Worm (Caenorhabditis elegans) whole organism, L4 larva: ENCODE measurements around the gene taf-11.1.
A peak's percentile ranks its signal among the peaks of the same experiment; 100 is the strongest.
"Not testable (repeated sequence)": the region's sequence is repeated elsewhere in the genome, so short reads cannot be mapped to it uniquely, and the experiment has no call there.

Experiments used
- F10B5.3 ChIP-seq: sonication (generic microtip); optimal IDR thresholded peaks from 2 replicates; lab custom pipeline; 2016; ENCODE audit warnings: mild to moderate bottlenecking, missing genetic modification characterization, missing compliant biosample characterization
- F26F4.8 ChIP-seq: fragments of 200-800 bp; sonication (Bioruptor generic); conservative IDR thresholded peaks from 2 replicates; pipeline ENCODE4 v1.3.6; 2022; ENCODE audit warnings: missing genetic modification characterization, missing compliant biosample characterization
- F37D6.2 ChIP-seq: sonication (generic microtip); optimal IDR thresholded peaks from 2 replicates; lab custom pipeline; 2016; ENCODE audit warnings: mild to moderate bottlenecking, missing genetic modification characterization, missing compliant biosample characterization
- R02D3.7 ChIP-seq: fragments of 150-350 bp; sonication (generic microtip); optimal IDR thresholded peaks from 3 replicates; lab custom pipeline; 2014; ENCODE audit warnings: missing biosample characterization, missing genetic modification characterization
- T26A8.4 ChIP-seq: fragments of 200-800 bp; sonication (Bioruptor generic); IDR thresholded peaks from 2 replicates; pipeline ENCODE4 v1.3.6; 2022; ENCODE audit warnings: missing genetic modification characterization, missing compliant biosample characterization
- ama-1 ChIP-seq: fragments of 150-350 bp; optimal IDR thresholded peaks from 2 replicates; lab custom pipeline; 2014; ENCODE audit warnings: inconsistent platforms, mixed read lengths
- ceh-62 ChIP-seq: sonication (generic microtip); optimal IDR thresholded peaks from 2 replicates; lab custom pipeline; 2017; ENCODE audit warnings: missing biosample characterization, missing genetic modification characterization
- cey-2 ChIP-seq: sonication (generic microtip); optimal IDR thresholded peaks from 3 replicates; lab custom pipeline; 2017; ENCODE audit warnings: missing genetic modification characterization, mild to moderate bottlenecking, missing compliant biosample characterization, antibody characterized with exemption, borderline replicate concordance; ENCODE audit not compliant: insufficient read depth
- daf-16 ChIP-seq, 3 experiments: sonication (generic microtip); optimal IDR thresholded peaks; 2 replicates each; lab custom pipeline; 2016 to 2017; ENCODE audit warnings: missing genetic modification characterization in 3 of 3, missing genetic modification reagents in 3 of 3, mild to moderate bottlenecking in 2 of 3, missing compliant biosample characterization in 2 of 3, missing biosample characterization in 1 of 3, moderate library complexity in 1 of 3
- daf-8 ChIP-seq: fragments of 200-800 bp; sonication (Bioruptor generic); IDR thresholded peaks from 2 replicates; pipeline ENCODE4 v1.3.6; 2022; ENCODE audit warnings: missing genetic modification characterization, missing compliant biosample characterization
- dpl-1 ChIP-seq: fragments of 150-350 bp; optimal IDR thresholded peaks from 2 replicates; lab custom pipeline; 2014; ENCODE audit warnings: missing biosample characterization, missing genetic modification reagents, missing genetic modification characterization
- duxl-1 ChIP-seq: sonication (generic microtip); optimal IDR thresholded peaks from 2 replicates; lab custom pipeline; 2016; ENCODE audit warnings: mild to moderate bottlenecking, missing genetic modification characterization, moderate library complexity, missing compliant biosample characterization; ENCODE audit not compliant: poor library complexity
- dve-1 ChIP-seq: sonication (generic microtip); optimal IDR thresholded peaks from 2 replicates; lab custom pipeline; 2017; ENCODE audit warnings: antibody characterized with exemption, mild to moderate bottlenecking, missing genetic modification characterization, missing compliant biosample characterization; ENCODE audit not compliant: insufficient read depth
- fkh-10 ChIP-seq: fragments of 150-350 bp; optimal IDR thresholded peaks from 2 replicates; lab custom pipeline; 2014; ENCODE audit warnings: missing biosample characterization, missing genetic modification reagents, missing genetic modification characterization
- fos-1 ChIP-seq: fragments of 150-350 bp; optimal IDR thresholded peaks from 2 replicates; lab custom pipeline; 2014; ENCODE audit warnings: missing biosample characterization, missing genetic modification characterization
- hif-1 ChIP-seq, 2 experiments: sonication (generic microtip); optimal IDR thresholded peaks; 2 replicates each; lab custom pipeline; 2016 to 2017; ENCODE audit warnings: missing compliant biosample characterization in 2 of 2, missing genetic modification characterization in 2 of 2, missing genetic modification reagents in 2 of 2, missing genotype in 2 of 2, mild to moderate bottlenecking in 1 of 2
- hlh-11 ChIP-seq: fragments of 200-800 bp; sonication (Bioruptor generic); optimal IDR thresholded peaks from 2 replicates; lab custom pipeline; 2018; ENCODE audit warnings: mild to moderate bottlenecking, missing genetic modification characterization, missing compliant biosample characterization
- hlh-30 ChIP-seq: sonication (generic microtip); optimal IDR thresholded peaks from 2 replicates; lab custom pipeline; 2017; ENCODE audit warnings: antibody characterized with exemption, mild to moderate bottlenecking, missing genetic modification characterization, missing compliant biosample characterization; ENCODE audit not compliant: insufficient read depth
- hmg-1.1 ChIP-seq: fragments of 200-800 bp; sonication (Bioruptor generic); IDR thresholded peaks from 2 replicates; pipeline ENCODE4 v1.3.6; 2022; ENCODE audit warnings: missing genetic modification reagents, missing genetic modification characterization, missing compliant biosample characterization
- lin-1 ChIP-seq: fragments of 200-800 bp; sonication (Bioruptor generic); IDR thresholded peaks from 2 replicates; pipeline ENCODE4 v1.3.6; 2022; ENCODE audit warnings: missing genetic modification reagents, missing genetic modification characterization, missing compliant biosample characterization
- lin-15B ChIP-seq: fragments of 150-350 bp; sonication (generic microtip); optimal IDR thresholded peaks from 3 replicates; lab custom pipeline; 2014; ENCODE audit warnings: missing biosample characterization, missing genetic modification characterization
- lin-39 ChIP-seq: fragments of 150-350 bp; optimal IDR thresholded peaks from 2 replicates; lab custom pipeline; 2014; ENCODE audit warnings: missing biosample characterization, missing genetic modification reagents, missing genetic modification characterization
- lir-3 ChIP-seq: sonication (generic microtip); optimal IDR thresholded peaks from 2 replicates; lab custom pipeline; 2016; ENCODE audit warnings: mild to moderate bottlenecking, missing genetic modification characterization, missing compliant biosample characterization
- lsy-2 ChIP-seq, 2 experiments: fragments of 150-350 bp in 1 of 2; sonication (generic microtip) in 1 of 2; optimal IDR thresholded peaks; 2 replicates each; lab custom pipeline; 2014 to 2017; ENCODE audit warnings: missing biosample characterization in 2 of 2, missing genetic modification characterization in 2 of 2
- mep-1 ChIP-seq: fragments of 150-350 bp; sonication (generic microtip); optimal IDR thresholded peaks from 3 replicates; lab custom pipeline; 2014; ENCODE audit warnings: missing biosample characterization, missing genetic modification characterization
- mes-2 ChIP-seq: sonication (generic microtip); optimal IDR thresholded peaks from 2 replicates; lab custom pipeline; 2016; ENCODE audit warnings: missing genotype, mild to moderate bottlenecking, missing genetic modification characterization, missing compliant biosample characterization; ENCODE audit not compliant: poor library complexity, severe bottlenecking
- mxl-2 ChIP-seq: fragments of 200-800 bp; sonication (Bioruptor generic); conservative IDR thresholded peaks from 2 replicates; pipeline ENCODE4 v1.3.6; 2022; ENCODE audit warnings: missing genetic modification reagents, missing genetic modification characterization, missing compliant biosample characterization
- mxl-3 ChIP-seq: fragments of 200-800 bp; sonication (Bioruptor generic); optimal IDR thresholded peaks from 2 replicates; lab custom pipeline; 2018; ENCODE audit warnings: mild to moderate bottlenecking, missing genetic modification characterization, missing compliant biosample characterization
- nhr-10 ChIP-seq: fragments of 150-350 bp; optimal IDR thresholded peaks from 2 replicates; lab custom pipeline; 2014; ENCODE audit warnings: missing biosample characterization, missing genetic modification characterization
- nhr-102 ChIP-seq: sonication (generic microtip); optimal IDR thresholded peaks from 2 replicates; lab custom pipeline; 2016; ENCODE audit warnings: mild to moderate bottlenecking, missing genetic modification characterization, moderate library complexity, missing compliant biosample characterization
- nhr-25 ChIP-seq: sonication (generic microtip); optimal IDR thresholded peaks from 2 replicates; lab custom pipeline; 2017; ENCODE audit warnings: missing genetic modification characterization, mild to moderate bottlenecking, missing compliant biosample characterization, antibody characterized with exemption, moderate library complexity, borderline replicate concordance; ENCODE audit not compliant: insufficient read depth
- nhr-28 ChIP-seq: fragments of 150-350 bp; optimal IDR thresholded peaks from 2 replicates; lab custom pipeline; 2014; ENCODE audit warnings: missing biosample characterization, missing genetic modification characterization
- nhr-48 ChIP-seq: sonication (generic microtip); optimal IDR thresholded peaks from 2 replicates; lab custom pipeline; 2016; ENCODE audit warnings: mild to moderate bottlenecking, missing genetic modification characterization, missing compliant biosample characterization
- nhr-76 ChIP-seq: fragments of 150-350 bp; optimal IDR thresholded peaks from 2 replicates; lab custom pipeline; 2014; ENCODE audit warnings: missing biosample characterization, missing genetic modification characterization
- pqm-1 ChIP-seq: sonication (generic microtip); optimal IDR thresholded peaks from 2 replicates; lab custom pipeline; 2017; ENCODE audit warnings: missing biosample characterization, missing genetic modification characterization
- sdz-12 ChIP-seq: fragments of 200-800 bp; sonication (Bioruptor generic); optimal IDR thresholded peaks from 2 replicates; lab custom pipeline; 2018; ENCODE audit warnings: mild to moderate bottlenecking, missing genetic modification characterization, missing compliant biosample characterization
- set-16 ChIP-seq: fragments of 200-800 bp; sonication (Bioruptor generic); IDR thresholded peaks from 2 replicates; pipeline ENCODE4 v1.3.6; 2022; ENCODE audit warnings: missing genetic modification reagents, missing genetic modification characterization, missing compliant biosample characterization
- snpc-1.2 ChIP-seq: fragments of 200-800 bp; sonication (Bioruptor generic); IDR thresholded peaks from 2 replicates; pipeline ENCODE4 v1.3.6; 2022; ENCODE audit warnings: missing genetic modification reagents, missing genetic modification characterization, missing compliant biosample characterization
- snpc-4 ChIP-seq: fragments of 150-350 bp; optimal IDR thresholded peaks from 2 replicates; lab custom pipeline; 2014; ENCODE audit warnings: missing biosample characterization, missing genetic modification characterization
- unc-62 ChIP-seq, 3 experiments: fragments of 150-350 bp in 1 of 3; sonication (generic microtip); optimal IDR thresholded peaks in 2 of 3; peaks in 1 of 3; 1 replicate in 1 of 3; 2 replicates in 2 of 3; lab custom pipeline; 2014 to 2017; ENCODE audit warnings: missing biosample characterization in 3 of 3, missing genetic modification characterization in 3 of 3, missing genetic modification reagents in 3 of 3, missing genotype in 1 of 3
- zfp-3 ChIP-seq: fragments of 200-800 bp; sonication (Bioruptor generic); conservative IDR thresholded peaks from 2 replicates; pipeline ENCODE4 v1.3.6; 2022; ENCODE audit warnings: missing genetic modification reagents, missing genetic modification characterization, missing compliant biosample characterization
- zip-11 ChIP-seq: fragments of 200-800 bp; sonication (Bioruptor generic); IDR thresholded peaks from 2 replicates; pipeline ENCODE4 v1.3.6; 2022; ENCODE audit warnings: missing genetic modification characterization, missing compliant biosample characterization
- zip-2 ChIP-seq: fragments of 150-350 bp; optimal IDR thresholded peaks from 2 replicates; lab custom pipeline; 2014; ENCODE audit warnings: missing biosample characterization, missing genetic modification characterization
- ztf-11 ChIP-seq: fragments of 150-350 bp; optimal IDR thresholded peaks from 2 replicates; lab custom pipeline; 2014; ENCODE audit warnings: missing biosample characterization, missing genetic modification characterization
- ztf-7 ChIP-seq: fragments of 150-350 bp; optimal IDR thresholded peaks from 2 replicates; lab custom pipeline; 2014; ENCODE audit warnings: missing biosample characterization, missing genetic modification characterization

Gene taf-11.1

ce11 chrX:4254782-4255181 is at the start of gene taf-11.1:
TSS of gene taf-11.1 (plus strand) at chrX:4255170.
- TF ChIP-seq ztf-11 (tag; lab: Kevin White, UChicago) (no peak), ceh-62 (no peak), hmg-1.1 (GFP tag; lab: Robert Waterston, UW) (peak; percentile 47; the same call in 1 of the 2 replicates), hlh-30 (tag; lab: Kevin White, UChicago) (peak; percentile 43), unc-62 (GFP tag; optimal IDR thresholded peaks at IDR 0.05 in 1 of 2; lab: Kevin White, UChicago) (no peak), unc-62 (tag; optimal IDR thresholded peaks at IDR 0.05; lab: Kevin White, UChicago) (no peak), daf-16 (GFP tag; optimal IDR thresholded peaks at IDR 0.05; lab: Kevin White, UChicago) (no peak), daf-16 (tag; optimal IDR thresholded peaks at IDR 0.05; lab: Kevin White, UChicago) (peak; percentile 48), hif-1 (tag; optimal IDR thresholded peaks at IDR 0.05; lab: Kevin White, UChicago) (peak in 1 of 2 experiments; percentile 22), cey-2 (tag; lab: Kevin White, UChicago) (no peak), nhr-28 (tag; lab: Kevin White, UChicago) (peak; percentile 64), mes-2 (tag; lab: Kevin White, UChicago) (peak; percentile 79), lin-39 (tag; lab: Kevin White, UChicago) (no peak), sdz-12 (no peak), zip-2 (tag; lab: Kevin White, UChicago) (no peak), dpl-1 (GFP tag; lab: Kevin White, UChicago) (peak; percentile 2), F37D6.2 (tag; lab: Kevin White, UChicago) (no peak), lin-1 (GFP tag; lab: Robert Waterston, UW) (no peak), duxl-1 (tag; lab: Kevin White, UChicago) (no peak), R02D3.7 (tag; lab: Kevin White, UChicago) (no peak), dve-1 (tag; lab: Kevin White, UChicago) (peak; percentile 16), mep-1 (peak; percentile 57), mxl-3 (GFP tag; lab: Kevin White, UChicago) (peak; percentile 55), lsy-2 (tag; optimal IDR thresholded peaks at IDR 0.05; lab: Kevin White, UChicago) (peak in 1 of 2 experiments; percentile 28), nhr-76 (tag; lab: Kevin White, UChicago) (no peak)
- TF ChIP-seq, all 104 proteins: peak for 11

- not testable (repeated sequence) for TF ChIP-seq nhr-102 (tag; lab: Kevin White, UChicago); duxl-1 (tag; lab: Kevin White, UChicago); F10B5.3
These were observed 47.6 kb upstream of the taf-11.1 start, which contains the start of gene F20B6.9 for ce11 chrX:4207385-4207784. TSS of gene F20B6.9 (minus strand) at chrX:4207485.

ce11 chrX:4208495-4208894 is 46.5 kb upstream of the taf-11.1 start:
- TF ChIP-seq unc-62 (GFP tag; optimal IDR thresholded peaks at IDR 0.05 in 1 of 2; lab: Kevin White, UChicago) (no peak), unc-62 (tag; optimal IDR thresholded peaks at IDR 0.05; lab: Kevin White, UChicago) (no peak), mes-2 (tag; lab: Kevin White, UChicago) (peak; percentile 88), lin-15B (tag; lab: Kevin White, UChicago) (no peak), ztf-7 (tag; lab: Kevin White, UChicago) (peak; percentile 53), mxl-2 (GFP tag; lab: Robert Waterston, UW) (no peak), pqm-1 (tag; lab: Kevin White, UChicago) (peak; percentile 12), zfp-3 (GFP tag; lab: Robert Waterston, UW) (0 out of 2 replicates have a peak, but pooled peaks have one; percentile 22), set-16 (GFP tag; lab: Robert Waterston, UW) (no peak), daf-8 (GFP tag; lab: Robert Waterston, UW) (no peak), F37D6.2 (tag; lab: Kevin White, UChicago) (no peak), nhr-48 (tag; lab: Kevin White, UChicago) (no peak), snpc-4 (tag; lab: Kevin White, UChicago) (no peak), lsy-2 (tag; optimal IDR thresholded peaks at IDR 0.05; lab: Kevin White, UChicago) (peak in 1 of 2 experiments; percentile 68), T26A8.4 (GFP tag; lab: Robert Waterston, UW) (peak; percentile 68), zip-11 (GFP tag; lab: Robert Waterston, UW) (no peak), lir-3 (tag; lab: Kevin White, UChicago) (no peak), ama-1 (lab: Kevin White, UChicago) (no peak), ztf-11 (tag; lab: Kevin White, UChicago) (no peak), zip-2 (tag; lab: Kevin White, UChicago) (peak; percentile 29), F26F4.8 (GFP tag; lab: Robert Waterston, UW) (no peak), snpc-1.2 (GFP tag; lab: Robert Waterston, UW) (no peak), fkh-10 (GFP tag; lab: Kevin White, UChicago) (no peak), nhr-25 (tag; lab: Kevin White, UChicago) (no peak), hlh-11 (tag; lab: Kevin White, UChicago) (no peak), nhr-10 (no peak), fos-1 (tag; lab: Kevin White, UChicago) (peak; percentile 79)
